Worm (Caenorhabditis elegans) whole organism, L4 larva: ENCODE measurements around the gene sra-6.

Source experiments
- R02D3.7 ChIP-seq: fragments of 150-350 bp; sonication (generic microtip); optimal IDR thresholded peaks from 3 replicates; lab custom pipeline; 2014; ENCODE audit warnings: missing biosample characterization, missing genetic modification characterization
- Y75B8A.6 ChIP-seq: fragments of 200-800 bp; sonication (Bioruptor generic); IDR thresholded peaks from 2 replicates; pipeline ENCODE4 v1.3.6; 2022; ENCODE audit warnings: missing genetic modification reagents, missing genetic modification characterization, missing compliant biosample characterization
- ceh-28 ChIP-seq: fragments of 150-350 bp; optimal IDR thresholded peaks from 2 replicates; lab custom pipeline; 2014; ENCODE audit warnings: missing biosample characterization, missing genetic modification reagents, missing genetic modification characterization
- mdl-1 ChIP-seq, 2 experiments: fragments of 150-350 bp in 1 of 2; sonication (generic microtip) in 1 of 2; optimal IDR thresholded peaks; 2 replicates each; lab custom pipeline; 2014 to 2017; ENCODE audit warnings: missing biosample characterization in 2 of 2, missing genetic modification characterization in 2 of 2
- nhr-11 ChIP-seq: fragments of 150-350 bp; optimal IDR thresholded peaks from 2 replicates; lab custom pipeline; 2014; ENCODE audit warnings: missing biosample characterization, missing genetic modification characterization
- saeg-2 ChIP-seq: fragments of 200-800 bp; sonication (Bioruptor generic); IDR thresholded peaks from 2 replicates; pipeline ENCODE4 v1.3.6; 2022; ENCODE audit warnings: missing genetic modification reagents, missing genetic modification characterization, missing compliant biosample characterization
- zfp-3 ChIP-seq: fragments of 200-800 bp; sonication (Bioruptor generic); conservative IDR thresholded peaks from 2 replicates; pipeline ENCODE4 v1.3.6; 2022; ENCODE audit warnings: missing genetic modification reagents, missing genetic modification characterization, missing compliant biosample characterization
- ztf-11 ChIP-seq: fragments of 150-350 bp; optimal IDR thresholded peaks from 2 replicates; lab custom pipeline; 2014; ENCODE audit warnings: missing biosample characterization, missing genetic modification characterization

DNA sequence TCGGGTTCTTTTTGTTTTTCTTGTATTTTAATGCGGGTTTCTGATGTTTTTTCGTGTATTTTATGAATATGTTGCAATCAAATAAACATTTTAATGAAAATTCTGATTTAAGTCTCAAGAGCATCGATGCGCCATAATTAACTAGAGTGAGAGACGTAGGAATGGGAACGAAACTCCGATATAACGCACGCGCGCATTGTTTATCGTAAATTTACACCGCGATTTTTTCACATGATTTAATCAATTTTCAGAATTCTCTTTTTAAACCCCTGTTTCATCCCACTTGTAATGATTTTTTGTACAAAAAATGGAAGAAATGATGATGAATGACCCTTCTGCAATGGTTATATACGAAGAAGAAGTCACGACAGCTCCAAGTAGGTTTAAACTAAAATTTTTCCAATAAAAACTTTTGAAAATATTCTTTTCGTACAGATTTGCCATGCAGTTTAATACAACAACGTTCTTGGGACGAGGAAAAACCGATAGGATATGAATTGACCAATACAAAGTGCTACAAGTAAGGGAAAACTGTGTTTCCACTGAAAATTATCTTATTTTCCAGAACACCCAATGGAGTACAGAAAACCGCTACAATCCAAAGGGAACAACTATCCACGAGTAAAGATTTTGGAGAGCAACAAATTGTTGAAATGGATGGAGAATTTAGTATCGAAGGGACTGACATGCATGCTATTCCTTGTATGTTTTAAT is 7.0 kb upstream of the sra-6 start, which contains the start of gene zfp-2:
- TF ChIP-seq mdl-1 (tag; optimal IDR thresholded peaks at IDR 0.05; lab: Kevin White, UChicago) (no peak), nhr-11 (tag; lab: Kevin White, UChicago) (no peak), zfp-3 (no peak), ceh-28 (tag; lab: Kevin White, UChicago) (no peak), ztf-11 (no peak), saeg-2 (GFP tag; lab: Robert Waterston, UW) (no peak), Y75B8A.6 (no peak), R02D3.7 (tag; lab: Kevin White, UChicago) (peak; percentile 62)
